Worm (Caenorhabditis elegans): ENCODE data around the gene erd-2.1.

DNA sequence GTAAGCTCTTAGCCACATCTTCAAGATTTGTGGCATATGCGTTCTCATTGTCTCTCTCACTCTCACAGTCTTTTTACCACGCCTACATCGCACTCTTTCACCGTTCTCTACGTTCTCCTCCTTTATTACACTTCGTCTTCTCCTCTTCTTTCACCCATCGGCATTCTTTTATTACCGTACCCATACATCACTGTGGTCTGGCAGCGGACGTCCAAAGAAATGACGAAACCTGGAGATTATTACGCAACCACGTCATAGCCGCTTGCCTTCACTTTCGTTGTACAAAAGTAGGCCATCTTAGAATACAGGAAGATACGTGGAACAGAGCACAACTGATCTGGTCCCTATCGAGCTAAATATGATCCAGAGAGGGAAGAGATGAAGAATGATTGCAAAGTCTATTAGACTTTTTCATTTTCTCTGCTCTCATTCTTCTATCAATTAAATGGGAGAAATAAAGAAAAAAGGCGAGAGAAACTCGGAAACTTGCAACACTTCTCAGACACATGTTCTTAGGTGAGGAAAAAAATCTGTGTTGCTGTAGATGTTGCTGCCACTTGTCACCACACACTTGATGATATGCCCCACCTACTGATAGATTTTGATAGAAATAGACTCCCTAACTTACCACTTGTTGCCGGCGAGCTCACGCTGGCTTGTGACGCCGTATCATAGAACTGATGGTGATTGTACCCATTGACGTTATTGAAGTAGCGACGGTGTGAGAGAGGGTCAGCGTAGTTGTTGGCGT lies 45.9 kb upstream of the erd-2.1 start:
- TF ChIP-seq unc-130 (GFP tag; optimal IDR thresholded peaks at IDR 0.05) (no peak), cebp-1 (GFP tag; IDR thresholded peaks at IDR 0.05) (no peak), cebp-1 (tag; optimal IDR thresholded peaks at IDR 0.05) (no peak), hlh-12 (tag; optimal IDR thresholded peaks at IDR 0.05) (no peak), rec-8 (tag; optimal IDR thresholded peaks at IDR 0.05) (no peak), fkh-3 (tag; optimal IDR thresholded peaks at IDR 0.05) (no peak), F49E8.2 (tag; optimal IDR thresholded peaks at IDR 0.05; ENCODE audit: insufficient read depth) (no peak)
